Fruit fly (Drosophila melanogaster) whole organism, embryonic: ENCODE measurements around the gene kibra.
A peak's percentile ranks its signal among the peaks of the same experiment; 100 is the strongest.

Experiments
- Ada2b ChIP-seq: fragments of 200-800 bp; sonication (Bioruptor generic); IDR thresholded peaks from 2 replicates; pipeline ENCODE4 v1.3.6; 2022; ENCODE audit warnings: missing biosample characterization, missing genetic modification characterization
- Aef1 ChIP-seq: fragments of 200-800 bp; sonication (Bioruptor generic); IDR thresholded peaks from 3 replicates; pipeline ENCODE4 v1.3.6; 2022; ENCODE audit warnings: missing biosample characterization, missing genetic modification characterization
- Atf-2 ChIP-seq: fragments of 200-800 bp; sonication (Bioruptor generic); optimal IDR thresholded peaks from 2 replicates; lab custom pipeline; 2016; ENCODE audit warnings: missing biosample characterization, missing genetic modification characterization
- Awh ChIP-seq: fragments of 200-800 bp; sonication (Bioruptor generic); IDR thresholded peaks from 2 replicates; pipeline ENCODE4, ENCODE4 v1.3.6; 2022; ENCODE audit warnings: missing biosample characterization, missing genetic modification characterization
- CG1024 ChIP-seq: fragments of 200-800 bp; sonication (Bioruptor generic); IDR thresholded peaks from 2 replicates; pipeline ENCODE4 v1.3.6; 2022; ENCODE audit warnings: missing biosample characterization, missing genetic modification characterization
- CG13424 ChIP-seq: fragments of 200-800 bp; sonication (Bioruptor generic); optimal IDR thresholded peaks from 2 replicates; lab custom pipeline; 2019; ENCODE audit warnings: missing biosample characterization, mild to moderate bottlenecking, missing genetic modification characterization, moderate library complexity
- CG14050 ChIP-seq: fragments of 200-800 bp; sonication (Bioruptor generic); IDR thresholded peaks from 3 replicates; pipeline ENCODE4 v1.3.6; 2022; ENCODE audit warnings: missing biosample characterization, missing genetic modification characterization
- CG14965 ChIP-seq: fragments of 200-800 bp; sonication (Bioruptor generic); optimal IDR thresholded peaks from 2 replicates; lab custom pipeline; 2016; ENCODE audit warnings: missing biosample characterization, missing genetic modification characterization, borderline replicate concordance
- CG15269 ChIP-seq: fragments of 200-800 bp; sonication (Bioruptor generic); optimal IDR thresholded peaks from 2 replicates; lab custom pipeline; 2018; ENCODE audit warnings: missing biosample characterization, mild to moderate bottlenecking, missing genetic modification characterization, moderate library complexity
- CG16779 ChIP-seq: fragments of 200-800 bp; sonication (Bioruptor generic); IDR thresholded peaks from 2 replicates; pipeline ENCODE4 v1.3.6; 2022; ENCODE audit warnings: missing biosample characterization, missing genetic modification characterization
- CG18599 ChIP-seq: fragments of 200-800 bp; sonication (Bioruptor generic); optimal IDR thresholded peaks from 3 replicates; lab custom pipeline; 2017; ENCODE audit warnings: missing biosample characterization, missing genetic modification characterization, mild to moderate bottlenecking, moderate library complexity, missing genetic modification reagents
- CG3065 ChIP-seq: fragments of 200-800 bp; sonication (Bioruptor generic); optimal IDR thresholded peaks from 2 replicates; lab custom pipeline; 2016; ENCODE audit warnings: missing biosample characterization, missing genetic modification characterization
- CG31224 ChIP-seq: fragments of 200-800 bp; sonication (Bioruptor generic); IDR thresholded peaks from 2 replicates; pipeline ENCODE4 v1.3.6; 2022; ENCODE audit warnings: missing biosample characterization, missing genetic modification characterization
- CG32767 ChIP-seq: fragments of 200-800 bp; sonication (Bioruptor generic); IDR thresholded peaks from 2 replicates; pipeline ENCODE4 v1.3.6; 2022; ENCODE audit warnings: missing biosample characterization, missing genetic modification characterization
- CG3726 ChIP-seq: fragments of 200-800 bp; sonication (Bioruptor generic); IDR thresholded peaks from 3 replicates; pipeline ENCODE4, ENCODE4 v1.3.6; 2022; ENCODE audit warnings: missing biosample characterization, missing genetic modification characterization
- CG5245 ChIP-seq: fragments of 200-800 bp; sonication (Bioruptor generic); optimal IDR thresholded peaks from 3 replicates; lab custom pipeline; 2016; ENCODE audit warnings: missing biosample characterization, missing genetic modification characterization
- CG6175 ChIP-seq: fragments of 200-800 bp; sonication (Bioruptor generic); IDR thresholded peaks from 3 replicates; pipeline ENCODE4 v1.3.6; 2022; ENCODE audit warnings: missing biosample characterization, missing genetic modification characterization
- CG6854 ChIP-seq: fragments of 200-800 bp; sonication (Bioruptor generic); optimal IDR thresholded peaks from 3 replicates; lab custom pipeline; 2017; ENCODE audit warnings: missing biosample characterization, mild to moderate bottlenecking, missing genetic modification characterization
- CG8765 ChIP-seq: fragments of 200-800 bp; sonication (Bioruptor generic); IDR thresholded peaks from 2 replicates; pipeline ENCODE4 v1.3.6; 2022; ENCODE audit warnings: missing biosample characterization, missing genetic modification characterization
- CG9797 ChIP-seq: fragments of 200-800 bp; sonication (Bioruptor generic); optimal IDR thresholded peaks from 3 replicates; lab custom pipeline; 2018; ENCODE audit warnings: missing biosample characterization, mild to moderate bottlenecking, missing genetic modification characterization
- Dek ChIP-seq: fragments of 200-800 bp; sonication (Bioruptor generic); optimal IDR thresholded peaks from 3 replicates; lab custom pipeline; 2019; ENCODE audit warnings: missing biosample characterization, mild to moderate bottlenecking, missing genetic modification characterization, moderate library complexity
- Dp ChIP-seq: fragments of 200-800 bp; sonication (Bioruptor generic); optimal IDR thresholded peaks from 2 replicates; lab custom pipeline; 2018; ENCODE audit warnings: missing biosample characterization, mild to moderate bottlenecking, missing genetic modification characterization, moderate library complexity
- Drgx ChIP-seq: fragments of 200-800 bp; sonication (Bioruptor generic); IDR thresholded peaks from 2 replicates; pipeline ENCODE4 v1.3.6; 2022; ENCODE audit warnings: missing biosample characterization, missing genetic modification characterization
- Fer3 ChIP-seq: fragments of 200-800 bp; sonication (Bioruptor generic); optimal IDR thresholded peaks from 2 replicates; lab custom pipeline; 2018; ENCODE audit warnings: missing biosample characterization, mild to moderate bottlenecking, missing genetic modification characterization, moderate library complexity
- HmgZ ChIP-seq: fragments of 200-800 bp; sonication (Bioruptor generic); optimal IDR thresholded peaks from 2 replicates; lab custom pipeline; 2018; ENCODE audit warnings: missing biosample characterization, mild to moderate bottlenecking, missing genetic modification characterization
- Jarid2 ChIP-seq: fragments of 200-800 bp; sonication (Bioruptor generic); optimal IDR thresholded peaks from 3 replicates; lab custom pipeline; 2017; ENCODE audit warnings: mild to moderate bottlenecking, missing biosample characterization, missing genetic modification reagents, missing genetic modification characterization
- Spps ChIP-seq: fragments of 200-800 bp; sonication (Bioruptor generic); optimal IDR thresholded peaks from 2 replicates; lab custom pipeline; 2018; ENCODE audit warnings: missing biosample characterization, mild to moderate bottlenecking, missing genetic modification characterization
- Sry-δ ChIP-seq: fragments of 200-800 bp; sonication (Bioruptor generic); optimal IDR thresholded peaks from 2 replicates; lab custom pipeline; 2016; ENCODE audit warnings: missing biosample characterization, missing genetic modification characterization
- Stat92E ChIP-seq, 3 experiments: fragments of >200 bp in 2 of 3; fragments of 200-800 bp in 1 of 3; sonication (Bioruptor generic) in 1 of 3; optimal IDR thresholded peaks; 2 replicates each; lab custom pipeline; 2017 to 2019; ENCODE audit warnings: missing biosample characterization in 3 of 3, missing genetic modification characterization in 3 of 3, mild to moderate bottlenecking in 1 of 3, moderate library complexity in 1 of 3
- ato ChIP-seq: fragments of 200-800 bp; sonication (Bioruptor generic); IDR thresholded peaks from 2 replicates; pipeline ENCODE4 v1.3.6; 2022; ENCODE audit warnings: missing biosample characterization, missing genetic modification characterization; ENCODE audit not compliant: partially characterized antibody
- bab2 ChIP-seq: fragments of 200-800 bp; sonication (Bioruptor generic); optimal IDR thresholded peaks from 2 replicates; lab custom pipeline; 2016; ENCODE audit warnings: missing biosample characterization, missing genetic modification characterization
- bbx ChIP-seq: fragments of 200-800 bp; sonication (Bioruptor generic); IDR thresholded peaks from 2 replicates; pipeline ENCODE4 v1.3.6; 2022; ENCODE audit warnings: missing biosample characterization, missing genetic modification characterization; ENCODE audit not compliant: partially characterized antibody
- caup ChIP-seq: fragments of 200-800 bp; sonication (Bioruptor generic); optimal IDR thresholded peaks from 3 replicates; lab custom pipeline; 2017; ENCODE audit warnings: missing biosample characterization, mild to moderate bottlenecking, missing genetic modification characterization, moderate library complexity; ENCODE audit not compliant: severe bottlenecking
- esg ChIP-seq: fragments of 200-800 bp; sonication (Bioruptor generic); conservative IDR thresholded peaks from 2 replicates; pipeline ENCODE4 v1.3.6; 2022; ENCODE audit warnings: missing biosample characterization, missing genetic modification characterization
- eve ChIP-seq, 2 experiments: fragments of >200 bp; optimal IDR thresholded peaks; 2 replicates each; lab custom pipeline; 2017; ENCODE audit warnings: missing biosample characterization in 2 of 2, missing genetic modification characterization in 2 of 2
- ftz-f1 ChIP-seq: fragments of 200-800 bp; sonication (Bioruptor generic); optimal IDR thresholded peaks from 2 replicates; lab custom pipeline; 2016; ENCODE audit warnings: missing biosample characterization, missing genetic modification characterization
- gcm2 ChIP-seq: fragments of 200-800 bp; sonication (Bioruptor generic); optimal IDR thresholded peaks from 2 replicates; lab custom pipeline; 2016; ENCODE audit warnings: missing biosample characterization, missing genetic modification characterization
- gro ChIP-seq: fragments of 200-800 bp; sonication (Bioruptor generic); optimal IDR thresholded peaks from 2 replicates; lab custom pipeline; 2016; ENCODE audit warnings: missing biosample characterization, missing genetic modification characterization
- klu ChIP-seq: fragments of 200-800 bp; sonication (Bioruptor generic); IDR thresholded peaks from 2 replicates; pipeline ENCODE4 v1.3.6; 2022; ENCODE audit warnings: missing biosample characterization, missing genetic modification characterization
- maf-S ChIP-seq: fragments of 200-800 bp; sonication (Bioruptor generic); optimal IDR thresholded peaks from 2 replicates; lab custom pipeline; 2016; ENCODE audit warnings: missing biosample characterization, missing genetic modification characterization
- pum ChIP-seq: fragments of 200-800 bp; sonication (Bioruptor generic); optimal IDR thresholded peaks from 2 replicates; lab custom pipeline; 2016; ENCODE audit warnings: missing biosample characterization, missing genetic modification characterization
- salm ChIP-seq: fragments of 200-800 bp; sonication (Bioruptor generic); optimal IDR thresholded peaks from 2 replicates; lab custom pipeline; 2018; ENCODE audit warnings: missing biosample characterization, mild to moderate bottlenecking, missing genetic modification characterization
- sc ChIP-seq, 3 experiments: fragments of >200 bp in 2 of 3; fragments of 200-800 bp in 1 of 3; sonication (Bioruptor generic) in 1 of 3; optimal IDR thresholded peaks; 2 replicates in 2 of 3; 3 replicates in 1 of 3; lab custom pipeline; 2017; ENCODE audit warnings: mild to moderate bottlenecking in 1 of 3, missing biosample characterization in 1 of 3, missing genetic modification characterization in 1 of 3, missing genetic modification reagents in 1 of 3
- seq ChIP-seq: fragments of 200-800 bp; sonication (Bioruptor generic); IDR thresholded peaks from 2 replicates; pipeline ENCODE4 v1.3.6; 2022; ENCODE audit warnings: missing biosample characterization, missing genetic modification characterization
- shn ChIP-seq: fragments of 200-800 bp; sonication (Bioruptor generic); optimal IDR thresholded peaks from 3 replicates; lab custom pipeline; 2016; ENCODE audit warnings: missing biosample characterization, missing genetic modification characterization
- sim ChIP-seq: fragments of 200-800 bp; sonication (Bioruptor generic); IDR thresholded peaks from 2 replicates; pipeline ENCODE4 v1.3.6; 2022; ENCODE audit warnings: missing biosample characterization, missing genetic modification characterization
- tx ChIP-seq: fragments of 200-800 bp; sonication (Bioruptor generic); optimal IDR thresholded peaks from 2 replicates; lab custom pipeline; 2016; ENCODE audit warnings: missing biosample characterization, missing genetic modification characterization
- zen2 ChIP-seq: fragments of 200-800 bp; sonication (Bioruptor generic); IDR thresholded peaks from 3 replicates; pipeline ENCODE4 v1.3.6; 2022; ENCODE audit warnings: missing biosample characterization, missing genetic modification characterization; ENCODE audit not compliant: partially characterized antibody

Gene kibra

DNA sequence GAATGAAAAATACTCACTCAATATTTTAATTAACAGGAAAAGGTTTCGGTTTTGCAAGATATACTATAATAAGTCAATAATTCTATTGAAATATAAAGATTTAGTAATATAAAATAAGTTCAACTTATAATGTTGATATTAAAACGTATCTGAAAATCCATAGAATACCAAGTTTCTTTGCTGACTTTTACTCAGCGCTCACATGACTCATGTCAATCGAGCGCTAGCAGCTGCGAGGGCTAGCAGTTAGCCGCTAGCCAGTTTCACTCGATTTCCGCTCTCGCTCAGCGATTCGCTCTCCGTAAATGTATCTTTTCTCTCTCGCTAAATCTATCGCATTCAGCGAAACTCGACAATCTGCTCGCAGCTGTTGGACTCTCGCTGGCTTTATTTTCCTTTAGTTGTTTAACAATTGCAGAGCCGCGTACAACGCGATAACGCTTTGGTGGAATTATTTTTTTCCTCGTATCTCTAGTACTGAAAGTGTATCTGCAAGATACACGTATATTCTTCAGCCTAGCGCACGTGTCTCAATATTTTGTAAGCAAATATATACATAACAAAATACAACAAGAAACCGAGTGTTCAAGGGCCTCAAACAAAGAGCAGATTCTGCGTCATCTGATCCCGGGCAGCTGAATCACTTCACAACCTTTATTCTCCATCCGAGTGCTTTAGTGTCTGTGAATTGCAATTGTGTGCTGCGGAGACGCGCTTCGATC lies 25.2 kb upstream of the kibra start (continued):
- TF ChIP-seq eve (GFP tag; optimal IDR thresholded peaks at IDR 0.05; lab: Kevin White, UChicago): no peak
- TF ChIP-seq Dek (tag; lab: Kevin White, UChicago): peak; percentile 54
- TF ChIP-seq ftz-f1 (GFP tag; lab: Kevin White, UChicago): peak; percentile 13
- peak; percentile 53; the same call in 1 of the 2 replicates for TF ChIP-seq sim (GFP tag; lab: Robert Waterston, UW)
- peak; percentile 84 for TF ChIP-seq Fer3 (tag; lab: Kevin White, UChicago)
- peak; percentile 35 for TF ChIP-seq CG5245
- peak; percentile 18 for TF ChIP-seq maf-S
- TF ChIP-seq klu (GFP tag; lab: Robert Waterston, UW): no peak
- peak; percentile 87 for TF ChIP-seq CG18599
- TF ChIP-seq salm (tag; lab: Kevin White, UChicago): peak; percentile 82
- TF ChIP-seq bab2: peak; percentile 37
- peak; percentile 87 for TF ChIP-seq HmgZ (tag; lab: Kevin White, UChicago)
- TF ChIP-seq Aef1 (GFP tag; lab: Robert Waterston, UW): no peak
- no peak; the same call in 2 of the 3 replicates for TF ChIP-seq CG3726
- TF ChIP-seq CG14965 (GFP tag; lab: Kevin White, UChicago): peak; percentile 23
- no peak for TF ChIP-seq gcm2 (GFP tag; lab: Kevin White, UChicago)
- peak; percentile 14 for TF ChIP-seq Sry-δ (GFP tag; lab: Kevin White, UChicago)
- TF ChIP-seq tx (GFP tag; lab: Kevin White, UChicago): peak; percentile 45
- TF ChIP-seq bbx (GFP tag; lab: Robert Waterston, UW): peak; percentile 76
- no peak for TF ChIP-seq Drgx
- TF ChIP-seq zen2 (GFP tag; lab: Robert Waterston, UW): peak; percentile 17; the same call in 2 of the 3 replicates
- TF ChIP-seq Jarid2 (GFP tag; lab: Kevin White, UChicago): peak; percentile 100
- peak; percentile 49 for TF ChIP-seq Atf-2 (GFP tag; lab: Kevin White, UChicago)
- no peak for TF ChIP-seq CG16779 (GFP tag; lab: Robert Waterston, UW)
- TF ChIP-seq shn: peak; percentile 40
- TF ChIP-seq sc (optimal IDR thresholded peaks at IDR 0.05; lab: Kevin White, UChicago): no peak
- TF ChIP-seq sc (GFP tag; optimal IDR thresholded peaks at IDR 0.05; lab: Kevin White, UChicago): peak; percentile 68
- TF ChIP-seq Awh: peak; percentile 66
- no peak for TF ChIP-seq CG8765 (GFP tag; lab: Robert Waterston, UW)
- peak; percentile 83 for TF ChIP-seq gro (GFP tag; lab: Kevin White, UChicago)
- 0 out of 2 replicates have a peak, but pooled peaks have one; percentile 15 for TF ChIP-seq CG31224 (GFP tag; lab: Robert Waterston, UW)
- peak; percentile 64; the same call in 1 of the 2 replicates for TF ChIP-seq seq (GFP tag; lab: Robert Waterston, UW)
- TF ChIP-seq esg (GFP tag; lab: Robert Waterston, UW): no peak
- peak; percentile 92 for TF ChIP-seq caup
- TF ChIP-seq Ada2b (GFP tag; lab: Robert Waterston, UW): no peak
- peak; percentile 78 for TF ChIP-seq CG6854 (GFP tag; lab: Kevin White, UChicago)
- TF ChIP-seq Dp (GFP tag; lab: Kevin White, UChicago): no peak
- TF ChIP-seq CG13424: peak; percentile 62
- peak; percentile 9 for TF ChIP-seq CG9797
- TF ChIP-seq CG6175 (GFP tag; lab: Robert Waterston, UW): no peak
- TF ChIP-seq CG14050 (GFP tag; lab: Robert Waterston, UW): peak; percentile 23; the same call in 1 of the 3 replicates
- peak; percentile 67; the same call in 1 of the 2 replicates for TF ChIP-seq ato (GFP tag; lab: Robert Waterston, UW)
- peak; percentile 35 for TF ChIP-seq Spps (tag; lab: Kevin White, UChicago)
- TF ChIP-seq CG3065: peak; percentile 43
- TF ChIP-seq pum: peak; percentile 4
- peak; percentile 70 for TF ChIP-seq CG15269 (tag; lab: Kevin White, UChicago)
- TF ChIP-seq CG1024: peak; percentile 41; the same call in 1 of the 2 replicates
- peak; percentile 74; the same call in 1 of the 2 replicates for TF ChIP-seq CG32767 (GFP tag; lab: Robert Waterston, UW)
- TF ChIP-seq Stat92E (GFP tag; optimal IDR thresholded peaks at IDR 0.05; lab: Kevin White, UChicago): peak in 1 of 3 experiments; percentile 75
